In the genomic region with DNA sequence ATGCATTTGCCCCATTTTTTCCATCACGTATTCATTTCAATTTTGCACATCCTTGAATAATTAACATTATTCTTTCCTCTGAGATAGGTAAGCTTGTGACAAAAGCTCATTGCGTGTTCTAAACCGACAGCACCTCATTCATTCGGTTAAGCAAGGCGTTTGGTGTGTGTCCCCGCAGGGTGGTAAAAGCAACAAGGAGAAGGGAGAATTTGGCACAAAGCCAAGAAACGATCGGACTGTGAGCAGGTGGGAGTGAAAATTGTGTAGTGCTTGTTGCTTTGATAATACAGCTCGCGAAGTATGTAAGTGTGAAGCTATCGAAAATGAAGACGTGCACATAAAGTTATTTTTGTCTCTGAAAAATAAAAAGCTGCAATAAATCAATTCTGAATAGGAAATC, we compare ENCODE assay signal across 5 worm cellular contexts.
TF ChIP-seq lines count a peak whose summit lies in the region.

No protein-coding gene starts in this region.

TF ChIP-seq in whole organism, L1 larva, 84 proteins besides CTCF, POLR2A, EP300 and RAD21 (continues in another document):
- TF ChIP-seq ceh-88 (GFP tag; IDR thresholded peaks at IDR 0.05; lab: Robert Waterston, UW) (no peak), F16B12.6 (tag; optimal IDR thresholded peaks at IDR 0.05; lab: Kevin White, UChicago) (no peak), efl-1 (optimal IDR thresholded peaks at IDR 0.05; lab: Kevin White, UChicago) (no peak), efl-1 (GFP tag; optimal IDR thresholded peaks at IDR 0.05 in 1 of 2; lab: Kevin White, UChicago) (no peak), alr-1 (tag; optimal IDR thresholded peaks at IDR 0.05; lab: Kevin White, UChicago; ENCODE audit: borderline replicate concordance) (no peak), mef-2 (tag; optimal IDR thresholded peaks at IDR 0.05; lab: Kevin White, UChicago) (no peak), lin-13 (GFP tag; optimal IDR thresholded peaks at IDR 0.05; lab: Kevin White, UChicago) (no peak), egl-13 (tag; optimal IDR thresholded peaks at IDR 0.05; lab: Kevin White, UChicago) (no peak), ztf-11 (tag; optimal IDR thresholded peaks at IDR 0.05; lab: Kevin White, UChicago) (peak in 1 of 2 experiments; percentile 91), C34B4.2 (tag; optimal IDR thresholded peaks at IDR 0.05; lab: Kevin White, UChicago) (no peak), nhr-77 (tag; optimal IDR thresholded peaks at IDR 0.05; lab: Kevin White, UChicago) (no peak), aha-1 (tag; optimal IDR thresholded peaks at IDR 0.05; lab: Kevin White, UChicago) (no peak), unc-86 (tag; optimal IDR thresholded peaks at IDR 0.05; lab: Kevin White, UChicago) (peak; percentile 75), mab-9 (GFP tag; IDR thresholded peaks at IDR 0.05; lab: Robert Waterston, UW) (no peak), pax-3 (tag; optimal IDR thresholded peaks at IDR 0.05; lab: Kevin White, UChicago) (no peak), nhr-237 (tag; optimal IDR thresholded peaks at IDR 0.05; lab: Kevin White, UChicago) (no peak), sup-37 (GFP tag; optimal IDR thresholded peaks at IDR 0.05; lab: Kevin White, UChicago) (no peak), irx-1 (tag; optimal IDR thresholded peaks at IDR 0.05; lab: Kevin White, UChicago) (no peak)

TF ChIP-seq in whole organism, L3 larva, 47 proteins besides CTCF, POLR2A, EP300 and RAD21:
- TF ChIP-seq nfya-1 (tag; optimal IDR thresholded peaks at IDR 0.05; lab: Kevin White, UChicago; ENCODE audit: insufficient read depth) (peak; percentile 14), ceh-28 (tag; optimal IDR thresholded peaks at IDR 0.05; lab: Kevin White, UChicago) (no peak), nhr-43 (tag; optimal IDR thresholded peaks at IDR 0.05; lab: Kevin White, UChicago; ENCODE audit: poor library complexity, severe bottlenecking) (no peak), pqm-1 (tag; optimal IDR thresholded peaks at IDR 0.05; lab: Kevin White, UChicago) (no peak), pha-4 (tag; optimal IDR thresholded peaks at IDR 0.05; lab: Kevin White, UChicago) (peak; percentile 29), ceh-82 (tag; optimal IDR thresholded peaks at IDR 0.05; lab: Kevin White, UChicago) (no peak), zag-1 (tag; optimal IDR thresholded peaks at IDR 0.05; lab: Kevin White, UChicago) (no peak)

TF ChIP-seq in whole organism, early embryonic, 17 proteins besides CTCF, POLR2A, EP300 and RAD21:
- TF ChIP-seq pes-1 (GFP tag; IDR thresholded peaks at IDR 0.05; lab: Robert Waterston, UW) = peak; percentile 31; the same call in 1 of the 2 replicates
- no peak for TF ChIP-seq ama-1 (optimal IDR thresholded peaks at IDR 0.05; lab: Kevin White, UChicago)
- TF ChIP-seq sea-1 (GFP tag; conservative IDR thresholded peaks at IDR 0.05; lab: Robert Waterston, UW) = peak; percentile 65; the same call in 1 of the 2 replicates
- TF ChIP-seq hmg-4 (GFP tag; optimal IDR thresholded peaks at IDR 0.05; lab: Kevin White, UChicago) = peak; percentile 73
- TF ChIP-seq tbx-11 (GFP tag; IDR thresholded peaks at IDR 0.05; lab: Robert Waterston, UW) = no peak
- TF ChIP-seq flt-1 (GFP tag; IDR thresholded peaks at IDR 0.05; lab: Robert Waterston, UW) = peak; percentile 59; the same call in 1 of the 2 replicates
- no peak for TF ChIP-seq aly-1 (tag; optimal IDR thresholded peaks at IDR 0.05; lab: Kevin White, UChicago)
- TF ChIP-seq ceh-36 (tag; optimal IDR thresholded peaks at IDR 0.05; lab: Kevin White, UChicago) = no peak
- TF ChIP-seq tra-4 (tag; optimal IDR thresholded peaks at IDR 0.05; lab: Kevin White, UChicago) = no peak

TF ChIP-seq in whole organism, midembryonic, 9 proteins besides CTCF, POLR2A, EP300 and RAD21:
- TF ChIP-seq flt-1 (GFP tag; IDR thresholded peaks at IDR 0.05; lab: Robert Waterston, UW) = peak; percentile 85
- no peak for TF ChIP-seq klf-2 (GFP tag; conservative IDR thresholded peaks at IDR 0.05; lab: Robert Waterston, UW)
- peak; percentile 93 for TF ChIP-seq ztf-29 (GFP tag; IDR thresholded peaks at IDR 0.05; lab: Robert Waterston, UW)

TF ChIP-seq in whole organism, young adult, 124 proteins besides CTCF, POLR2A, EP300 and RAD21:
- peak; percentile 97 for TF ChIP-seq F39B2.1 (GFP tag; IDR thresholded peaks at IDR 0.05; lab: Robert Waterston, UW)
- TF ChIP-seq lin-40 (tag; optimal IDR thresholded peaks at IDR 0.05; lab: Kevin White, UChicago) = no peak
- no peak for TF ChIP-seq mes-4 (tag; optimal IDR thresholded peaks at IDR 0.05; lab: Kevin White, UChicago)
- no peak for TF ChIP-seq tlf-1 (GFP tag; optimal IDR thresholded peaks at IDR 0.05; lab: Kevin White, UChicago)
